Worm (Caenorhabditis elegans) whole organism, L4 larva: ENCODE measurements around the gene clec-169.
A peak's percentile ranks its signal among the peaks of the same experiment; 100 is the strongest.

Experiments used
- F49E8.2 ChIP-seq: sonication (generic microtip); optimal IDR thresholded peaks from 2 replicates; lab custom pipeline; 2016; ENCODE audit warnings: missing compliant biosample characterization, mild to moderate bottlenecking, missing genetic modification characterization, borderline replicate concordance
- T26A8.4 ChIP-seq: fragments of 200-800 bp; sonication (Bioruptor generic); IDR thresholded peaks from 2 replicates; pipeline ENCODE4 v1.3.6; 2022; ENCODE audit warnings: missing genetic modification characterization, missing compliant biosample characterization
- Y48G9A.11 ChIP-seq: fragments of 200-800 bp; sonication (Bioruptor generic); IDR thresholded peaks from 2 replicates; pipeline ENCODE4 v1.3.6; 2022; ENCODE audit warnings: missing genetic modification reagents, missing genetic modification characterization, missing compliant biosample characterization
- Y5F2A.4 ChIP-seq: fragments of 200-800 bp; sonication (Bioruptor generic); optimal IDR thresholded peaks from 2 replicates; lab custom pipeline; 2018; ENCODE audit warnings: mild to moderate bottlenecking, missing genetic modification characterization, missing compliant biosample characterization
- Y75B8A.6 ChIP-seq: fragments of 200-800 bp; sonication (Bioruptor generic); IDR thresholded peaks from 2 replicates; pipeline ENCODE4 v1.3.6; 2022; ENCODE audit warnings: missing genetic modification reagents, missing genetic modification characterization, missing compliant biosample characterization
- aha-1 ChIP-seq: fragments of 150-350 bp; peaks from one replicate; lab custom pipeline; 2014; ENCODE audit warnings: missing biosample characterization, missing genetic modification characterization
- arid-1 ChIP-seq: fragments of 200-800 bp; sonication (Bioruptor generic); conservative IDR thresholded peaks from 2 replicates; pipeline ENCODE4 v1.3.6; 2022; ENCODE audit warnings: missing genetic modification reagents, missing genetic modification characterization, missing compliant biosample characterization
- ceh-44 ChIP-seq: fragments of 200-800 bp; sonication (Bioruptor generic); IDR thresholded peaks from 2 replicates; pipeline ENCODE4 v1.3.6; 2022; ENCODE audit warnings: missing genetic modification reagents, missing genetic modification characterization, missing compliant biosample characterization
- ceh-82 ChIP-seq: sonication (generic microtip); optimal IDR thresholded peaks from 2 replicates; lab custom pipeline; 2017; ENCODE audit warnings: missing biosample characterization, missing genetic modification characterization
- daf-16 ChIP-seq, 3 experiments: sonication (generic microtip); optimal IDR thresholded peaks; 2 replicates each; lab custom pipeline; 2016 to 2017; ENCODE audit warnings: missing genetic modification characterization in 3 of 3, missing genetic modification reagents in 3 of 3, mild to moderate bottlenecking in 2 of 3, missing compliant biosample characterization in 2 of 3, missing biosample characterization in 1 of 3, moderate library complexity in 1 of 3
- dmd-6 ChIP-seq: fragments of 200-800 bp; sonication (Bioruptor generic); IDR thresholded peaks from 2 replicates; pipeline ENCODE4 v1.3.6; 2022; ENCODE audit warnings: missing genetic modification reagents, missing genetic modification characterization, missing compliant biosample characterization
- duxl-1 ChIP-seq: sonication (generic microtip); optimal IDR thresholded peaks from 2 replicates; lab custom pipeline; 2016; ENCODE audit warnings: mild to moderate bottlenecking, missing genetic modification characterization, moderate library complexity, missing compliant biosample characterization; ENCODE audit not compliant: poor library complexity
- dve-1 ChIP-seq: sonication (generic microtip); optimal IDR thresholded peaks from 2 replicates; lab custom pipeline; 2017; ENCODE audit warnings: antibody characterized with exemption, mild to moderate bottlenecking, missing genetic modification characterization, missing compliant biosample characterization; ENCODE audit not compliant: insufficient read depth
- egl-43 ChIP-seq: fragments of 200-800 bp; sonication (Bioruptor generic); IDR thresholded peaks from 2 replicates; pipeline ENCODE4 v1.3.6; 2022; ENCODE audit warnings: missing genetic modification reagents, missing genetic modification characterization, missing compliant biosample characterization
- jun-1 ChIP-seq: fragments of 150-350 bp; optimal IDR thresholded peaks from 2 replicates; lab custom pipeline; 2014; ENCODE audit warnings: missing biosample characterization, missing genetic modification reagents, missing genetic modification characterization
- lin-1 ChIP-seq: fragments of 200-800 bp; sonication (Bioruptor generic); IDR thresholded peaks from 2 replicates; pipeline ENCODE4 v1.3.6; 2022; ENCODE audit warnings: missing genetic modification reagents, missing genetic modification characterization, missing compliant biosample characterization
- lin-13 ChIP-seq: fragments of 150-350 bp; optimal IDR thresholded peaks from 2 replicates; lab custom pipeline; 2014; ENCODE audit warnings: missing biosample characterization, missing genetic modification reagents, missing genetic modification characterization
- lin-15B ChIP-seq: fragments of 150-350 bp; sonication (generic microtip); optimal IDR thresholded peaks from 3 replicates; lab custom pipeline; 2014; ENCODE audit warnings: missing biosample characterization, missing genetic modification characterization
- lin-29 ChIP-seq: fragments of 200-800 bp; sonication (Bioruptor generic); IDR thresholded peaks from 2 replicates; pipeline ENCODE4 v1.3.6; 2022; ENCODE audit warnings: missing genetic modification reagents, missing genetic modification characterization, missing compliant biosample characterization
- madf-5 ChIP-seq, 2 experiments: fragments of 200-800 bp; sonication (Bioruptor generic); IDR thresholded peaks; 2 replicates each; pipeline ENCODE4 v1.3.6; 2022; ENCODE audit warnings: missing compliant biosample characterization in 2 of 2, missing genetic modification characterization in 2 of 2
- madf-9 ChIP-seq: fragments of 200-800 bp; sonication (Bioruptor generic); conservative IDR thresholded peaks from 2 replicates; pipeline ENCODE4 v1.3.6; 2022; ENCODE audit warnings: missing genetic modification reagents, missing genetic modification characterization, missing compliant biosample characterization
- mdl-1 ChIP-seq, 2 experiments: fragments of 150-350 bp in 1 of 2; sonication (generic microtip) in 1 of 2; optimal IDR thresholded peaks; 2 replicates each; lab custom pipeline; 2014 to 2017; ENCODE audit warnings: missing biosample characterization in 2 of 2, missing genetic modification characterization in 2 of 2
- mep-1 ChIP-seq: fragments of 150-350 bp; sonication (generic microtip); optimal IDR thresholded peaks from 3 replicates; lab custom pipeline; 2014; ENCODE audit warnings: missing biosample characterization, missing genetic modification characterization
- mxl-2 ChIP-seq: fragments of 200-800 bp; sonication (Bioruptor generic); conservative IDR thresholded peaks from 2 replicates; pipeline ENCODE4 v1.3.6; 2022; ENCODE audit warnings: missing genetic modification reagents, missing genetic modification characterization, missing compliant biosample characterization
- nhr-11 ChIP-seq: fragments of 150-350 bp; optimal IDR thresholded peaks from 2 replicates; lab custom pipeline; 2014; ENCODE audit warnings: missing biosample characterization, missing genetic modification characterization
- nhr-111 ChIP-seq: fragments of 200-800 bp; sonication (Bioruptor generic); optimal IDR thresholded peaks from 2 replicates; lab custom pipeline; 2018; ENCODE audit warnings: mild to moderate bottlenecking, missing genetic modification characterization, missing compliant biosample characterization
- nhr-28 ChIP-seq: fragments of 150-350 bp; optimal IDR thresholded peaks from 2 replicates; lab custom pipeline; 2014; ENCODE audit warnings: missing biosample characterization, missing genetic modification characterization
- nhr-41 ChIP-seq: fragments of 200-800 bp; sonication (Bioruptor generic); IDR thresholded peaks from 2 replicates; pipeline ENCODE4 v1.3.6; 2022; ENCODE audit warnings: missing genetic modification reagents, missing genetic modification characterization, missing compliant biosample characterization
- nhr-48 ChIP-seq: sonication (generic microtip); optimal IDR thresholded peaks from 2 replicates; lab custom pipeline; 2016; ENCODE audit warnings: mild to moderate bottlenecking, missing genetic modification characterization, missing compliant biosample characterization
- nhr-6 ChIP-seq: fragments of 150-350 bp; optimal IDR thresholded peaks from 2 replicates; lab custom pipeline; 2014; ENCODE audit warnings: missing biosample characterization, missing genetic modification characterization
- nhr-77 ChIP-seq: fragments of 150-350 bp; optimal IDR thresholded peaks from 2 replicates; lab custom pipeline; 2014; ENCODE audit warnings: missing biosample characterization, missing genetic modification characterization
- php-3 ChIP-seq: fragments of 200-800 bp; sonication (Bioruptor generic); IDR thresholded peaks from 2 replicates; pipeline ENCODE4 v1.3.6; 2022; ENCODE audit warnings: missing genetic modification reagents, missing genetic modification characterization, missing compliant biosample characterization
- pqm-1 ChIP-seq: sonication (generic microtip); optimal IDR thresholded peaks from 2 replicates; lab custom pipeline; 2017; ENCODE audit warnings: missing biosample characterization, missing genetic modification characterization
- skn-1 ChIP-seq: fragments of 150-350 bp; optimal IDR thresholded peaks from 2 replicates; lab custom pipeline; 2014; ENCODE audit warnings: missing biosample characterization, missing genetic modification characterization
- snpc-4 ChIP-seq: fragments of 150-350 bp; optimal IDR thresholded peaks from 2 replicates; lab custom pipeline; 2014; ENCODE audit warnings: missing biosample characterization, missing genetic modification characterization
- spr-1 ChIP-seq: sonication (generic microtip); optimal IDR thresholded peaks from 2 replicates; lab custom pipeline; 2016; ENCODE audit warnings: mild to moderate bottlenecking, missing genetic modification characterization, missing compliant biosample characterization
- tra-1 ChIP-seq: fragments of 200-800 bp; sonication (Bioruptor generic); IDR thresholded peaks from 2 replicates; pipeline ENCODE4 v1.3.6; 2022; ENCODE audit warnings: missing genetic modification reagents, missing genetic modification characterization, missing compliant biosample characterization
- unc-62 ChIP-seq, 3 experiments: fragments of 150-350 bp in 1 of 3; sonication (generic microtip); optimal IDR thresholded peaks in 2 of 3; peaks in 1 of 3; 1 replicate in 1 of 3; 2 replicates in 2 of 3; lab custom pipeline; 2014 to 2017; ENCODE audit warnings: missing biosample characterization in 3 of 3, missing genetic modification characterization in 3 of 3, missing genetic modification reagents in 3 of 3, missing genotype in 1 of 3
- zag-1 ChIP-seq: fragments of 150-350 bp; optimal IDR thresholded peaks from 2 replicates; lab custom pipeline; 2014; ENCODE audit warnings: missing biosample characterization, missing genetic modification characterization
- zfp-2 ChIP-seq: sonication (generic microtip); optimal IDR thresholded peaks from 2 replicates; lab custom pipeline; 2016; ENCODE audit warnings: mild to moderate bottlenecking, missing genetic modification characterization, missing compliant biosample characterization
- zfp-3 ChIP-seq: fragments of 200-800 bp; sonication (Bioruptor generic); conservative IDR thresholded peaks from 2 replicates; pipeline ENCODE4 v1.3.6; 2022; ENCODE audit warnings: missing genetic modification reagents, missing genetic modification characterization, missing compliant biosample characterization
- ztf-11 ChIP-seq: fragments of 150-350 bp; optimal IDR thresholded peaks from 2 replicates; lab custom pipeline; 2014; ENCODE audit warnings: missing biosample characterization, missing genetic modification characterization

The clec-169 gene

DNA sequence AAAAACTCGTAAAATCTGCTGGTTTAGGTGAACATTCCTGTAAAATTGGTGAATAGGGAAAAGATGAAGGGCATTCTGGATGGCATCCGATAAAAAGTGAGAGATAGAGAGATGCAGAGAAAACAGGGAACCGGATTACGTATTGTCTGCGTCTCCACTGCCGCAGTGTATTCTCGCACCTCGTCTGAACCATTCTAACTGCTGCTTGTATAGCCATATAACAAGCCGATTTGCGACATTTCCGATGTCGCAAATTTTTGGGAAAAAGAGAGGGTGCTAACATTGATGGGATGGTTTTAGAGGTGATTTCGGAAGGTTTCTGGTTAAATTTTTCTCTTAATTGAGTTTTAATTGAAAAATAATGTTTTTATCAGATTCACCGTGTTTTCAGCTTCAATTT is 40.0 kb upstream of the clec-169 start, which contains the start of gene W09G12.10:
Gene W09G12.10 (minus strand): TSS at position 121 of the 400 bp plus-strand sequence.
- TF ChIP-seq nhr-28 (tag; lab: Kevin White, UChicago) (no peak), jun-1 (tag; lab: Kevin White, UChicago) (no peak), egl-43 (GFP tag; lab: Robert Waterston, UW) (no peak), zfp-3 (no peak), arid-1 (GFP tag; lab: Robert Waterston, UW) (no peak), nhr-48 (no peak), F49E8.2 (tag; lab: Kevin White, UChicago) (no peak), nhr-77 (no peak), nhr-11 (no peak), nhr-6 (no peak), ceh-44 (GFP tag; lab: Robert Waterston, UW) (no peak), ceh-82 (tag; lab: Kevin White, UChicago) (no peak), zag-1 (tag; lab: Kevin White, UChicago) (no peak), php-3 (GFP tag; lab: Robert Waterston, UW) (no peak)
- TF ChIP-seq, all 104 proteins: peak for 0

ce11 chrIV:1224781-1225180 is 36.3 kb upstream of the clec-169 start:
- TF ChIP-seq Y48G9A.11 (GFP tag; lab: Robert Waterston, UW) (no peak), T26A8.4 (GFP tag; lab: Robert Waterston, UW) (no peak), zfp-3 (no peak), mep-1 (no peak), madf-9 (GFP tag; lab: Robert Waterston, UW) (no peak), F49E8.2 (tag; lab: Kevin White, UChicago) (no peak), skn-1 (tag; lab: Kevin White, UChicago) (no peak), lin-29 (GFP tag; lab: Robert Waterston, UW) (no peak), aha-1 (tag; lab: Kevin White, UChicago) (peak; percentile 11)

- TF ChIP-seq unc-62 (GFP tag; optimal IDR thresholded peaks at IDR 0.05 in 1 of 2; lab: Kevin White, UChicago) (peak in 1 of 2 experiments; percentile 91), unc-62 (tag; optimal IDR thresholded peaks at IDR 0.05; lab: Kevin White, UChicago) (no peak), ztf-11 (tag; lab: Kevin White, UChicago) (no peak)
- TF ChIP-seq, all 104 proteins: peak for 1
Measured at ce11 chrIV:1225596-1226232, 35.4 kb upstream of the clec-169 start, which contains the start of gene W09G12.8. W09G12.8 (plus strand) TSS chrIV:1226182.

DNA sequence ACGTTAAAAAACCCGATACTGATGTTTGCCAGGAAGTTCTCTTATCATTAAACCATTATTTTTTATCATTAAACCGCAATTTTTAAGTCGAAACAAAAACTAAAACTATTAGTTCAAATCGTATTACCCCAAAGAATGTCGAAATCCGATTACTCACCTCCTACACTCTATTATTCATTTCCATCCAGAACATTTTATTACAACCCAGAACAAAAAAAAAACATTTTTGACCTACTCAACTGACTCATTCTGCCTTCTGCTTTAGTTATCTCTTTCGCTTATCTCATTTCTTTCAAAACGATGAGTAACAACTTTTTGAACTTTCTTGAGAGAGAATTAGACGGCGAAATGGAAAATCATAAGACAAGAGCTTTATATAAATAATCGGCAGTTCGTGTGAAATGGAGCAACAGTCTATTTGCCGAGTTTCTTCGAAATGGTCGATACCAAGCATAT is 32.4 kb upstream of the clec-169 start, which contains the start of gene W09G12.7:
Gene W09G12.7 (plus strand): TSS at position 406 of the 456 bp plus-strand sequence.
- peak; percentile 67 for TF ChIP-seq dmd-6 (GFP tag; lab: Robert Waterston, UW)
- TF ChIP-seq dve-1 (tag; lab: Kevin White, UChicago): peak; percentile 41
- TF ChIP-seq lin-1 (GFP tag; lab: Robert Waterston, UW): no peak
- peak; percentile 47 for TF ChIP-seq nhr-77
- no peak for TF ChIP-seq daf-16 (GFP tag; optimal IDR thresholded peaks at IDR 0.05; lab: Kevin White, UChicago)
- peak; percentile 6 for TF ChIP-seq daf-16 (tag; optimal IDR thresholded peaks at IDR 0.05; lab: Kevin White, UChicago)
- no peak for TF ChIP-seq ceh-82 (tag; lab: Kevin White, UChicago)
- no peak for TF ChIP-seq lin-15B (tag; lab: Kevin White, UChicago)
- no peak for TF ChIP-seq mdl-1 (tag; optimal IDR thresholded peaks at IDR 0.05; lab: Kevin White, UChicago)
- no peak for TF ChIP-seq Y5F2A.4
- TF ChIP-seq pqm-1 (tag; lab: Kevin White, UChicago): peak; percentile 79
- peak; percentile 32 for TF ChIP-seq nhr-28 (tag; lab: Kevin White, UChicago)

- TF ChIP-seq T26A8.4 (GFP tag; lab: Robert Waterston, UW) (no peak), zfp-2 (no peak), madf-5 (GFP tag; IDR thresholded peaks at IDR 0.05; lab: Robert Waterston, UW) (no peak), Y75B8A.6 (no peak), mdl-1 (tag; optimal IDR thresholded peaks at IDR 0.05; lab: Kevin White, UChicago) (no peak), lin-13 (GFP tag; lab: Kevin White, UChicago) (no peak), duxl-1 (tag; lab: Kevin White, UChicago) (no peak), mxl-2 (no peak), snpc-4 (tag; lab: Kevin White, UChicago) (no peak), spr-1 (tag; lab: Kevin White, UChicago) (no peak), nhr-111 (GFP tag; lab: Kevin White, UChicago) (no peak), nhr-41 (no peak), tra-1 (GFP tag; lab: Robert Waterston, UW) (no peak)
Measured at ce11 chrIV:1231589-1231988, 29.5 kb upstream of the clec-169 start, which contains the start of gene W09G12.6. W09G12.6 (plus strand) TSS chrIV:1231889.
